Worm (Caenorhabditis elegans) whole organism, mixed stage, embryonic: Measurements from ENCODE around the gene ZC513.14.
A peak's percentile ranks its signal among the peaks of the same experiment; 100 is the strongest.

Experiments
- bed-3 ChIP-seq: fragments of 200-800 bp; sonication (Bioruptor generic); optimal IDR thresholded peaks from 3 replicates; lab custom pipeline; 2018; ENCODE audit warnings: mild to moderate bottlenecking, missing genetic modification characterization, moderate library complexity, missing compliant biosample characterization
- blmp-1 ChIP-seq: fragments of 150-350 bp; optimal IDR thresholded peaks from 2 replicates; lab custom pipeline; 2014; ENCODE audit warnings: missing biosample characterization, missing genetic modification characterization
- ceh-39 ChIP-seq: fragments of 150-350 bp; optimal IDR thresholded peaks from 2 replicates; lab custom pipeline; 2014; ENCODE audit warnings: missing biosample characterization, missing genetic modification characterization
- ceh-43 ChIP-seq: fragments of 200-800 bp; sonication (Bioruptor generic); optimal IDR thresholded peaks from 2 replicates; lab custom pipeline; 2018; ENCODE audit warnings: mild to moderate bottlenecking, missing genetic modification characterization, moderate library complexity, missing compliant biosample characterization
- ceh-83 ChIP-seq: fragments of 200-800 bp; sonication (Bioruptor generic); optimal IDR thresholded peaks from 2 replicates; lab custom pipeline; 2018; ENCODE audit warnings: mild to moderate bottlenecking, missing genetic modification characterization, missing compliant biosample characterization
- ces-1 ChIP-seq: fragments of 150-350 bp; optimal IDR thresholded peaks from 2 replicates; lab custom pipeline; 2014; ENCODE audit warnings: missing biosample characterization, missing genetic modification reagents, missing genetic modification characterization
- cnd-1 ChIP-seq: fragments of 200-800 bp; sonication (Bioruptor generic); optimal IDR thresholded peaks from 2 replicates; lab custom pipeline; 2018; ENCODE audit warnings: mild to moderate bottlenecking, missing genetic modification characterization, missing compliant biosample characterization
- drap-1 ChIP-seq: fragments of 200-800 bp; sonication (Bioruptor generic); optimal IDR thresholded peaks from 3 replicates; lab custom pipeline; 2018; ENCODE audit warnings: mild to moderate bottlenecking, missing genetic modification characterization, missing compliant biosample characterization
- elt-1 ChIP-seq: sonication (generic microtip); optimal IDR thresholded peaks from 2 replicates; lab custom pipeline; 2017; ENCODE audit warnings: missing genetic modification characterization, mild to moderate bottlenecking, missing compliant biosample characterization, antibody characterized with exemption, moderate library complexity, borderline replicate concordance; ENCODE audit not compliant: insufficient read depth
- elt-3 ChIP-seq: fragments of 150-350 bp; optimal IDR thresholded peaks from 2 replicates; lab custom pipeline; 2014; ENCODE audit warnings: missing biosample characterization, missing genetic modification characterization
- flh-1 ChIP-seq: fragments of 200-800 bp; sonication (Bioruptor generic); optimal IDR thresholded peaks from 2 replicates; lab custom pipeline; 2018; ENCODE audit warnings: mild to moderate bottlenecking, missing genetic modification characterization, moderate library complexity, missing compliant biosample characterization
- ham-2 ChIP-seq: fragments of 200-800 bp; sonication (Bioruptor generic); optimal IDR thresholded peaks from 2 replicates; lab custom pipeline; 2018; ENCODE audit warnings: mild to moderate bottlenecking, missing genetic modification characterization, missing compliant biosample characterization
- lin-13 ChIP-seq: fragments of 150-350 bp; optimal IDR thresholded peaks from 2 replicates; lab custom pipeline; 2014; ENCODE audit warnings: missing biosample characterization, missing genetic modification characterization
- lin-32 ChIP-seq: fragments of 200-800 bp; sonication (Bioruptor generic); optimal IDR thresholded peaks from 2 replicates; lab custom pipeline; 2018; ENCODE audit warnings: mild to moderate bottlenecking, missing genetic modification characterization, missing compliant biosample characterization
- lsy-2 ChIP-seq: fragments of 150-350 bp; optimal IDR thresholded peaks from 2 replicates; lab custom pipeline; 2014; ENCODE audit warnings: missing biosample characterization, missing genetic modification characterization
- mab-5 ChIP-seq: fragments of 150-350 bp; optimal IDR thresholded peaks from 2 replicates; lab custom pipeline; 2014; ENCODE audit warnings: missing biosample characterization, missing genetic modification characterization
- mep-1 ChIP-seq: fragments of 150-350 bp; optimal IDR thresholded peaks from 2 replicates; lab custom pipeline; 2017; ENCODE audit warnings: missing biosample characterization, missing genetic modification reagents, missing genetic modification characterization, inconsistent platforms
- mls-2 ChIP-seq: sonication (generic microtip); optimal IDR thresholded peaks from 2 replicates; lab custom pipeline; 2016; ENCODE audit warnings: mild to moderate bottlenecking, missing genetic modification characterization, moderate library complexity, missing compliant biosample characterization
- nhr-12 ChIP-seq: fragments of 150-350 bp; optimal IDR thresholded peaks from 2 replicates; lab custom pipeline; 2014; ENCODE audit warnings: missing biosample characterization, missing genetic modification characterization
- nhr-28 ChIP-seq: fragments of 150-350 bp; optimal IDR thresholded peaks from 2 replicates; lab custom pipeline; 2014; ENCODE audit warnings: missing biosample characterization, missing genetic modification characterization
- nhr-76 ChIP-seq: sonication (generic microtip); optimal IDR thresholded peaks from 2 replicates; lab custom pipeline; 2017; ENCODE audit warnings: missing biosample characterization, missing genetic modification characterization
- pha-4 ChIP-seq: fragments of 150-350 bp; optimal IDR thresholded peaks from 2 replicates; lab custom pipeline; 2018; ENCODE audit warnings: missing biosample characterization, missing genetic modification reagents, missing genetic modification characterization
- sem-2 ChIP-seq: fragments of 200-800 bp; sonication (Bioruptor generic); optimal IDR thresholded peaks from 2 replicates; lab custom pipeline; 2018; ENCODE audit warnings: mild to moderate bottlenecking, missing genetic modification characterization, missing compliant biosample characterization
- snpc-4 ChIP-seq: fragments of 150-350 bp; optimal IDR thresholded peaks from 2 replicates; lab custom pipeline; 2014; ENCODE audit warnings: missing biosample characterization, missing genetic modification characterization
- sptf-1 ChIP-seq: sonication (generic microtip); optimal IDR thresholded peaks from 2 replicates; lab custom pipeline; 2017; ENCODE audit warnings: mild to moderate bottlenecking, missing genetic modification characterization, moderate library complexity, missing compliant biosample characterization
- tbx-8 ChIP-seq: fragments of 200-800 bp; sonication (Bioruptor generic); optimal IDR thresholded peaks from 2 replicates; lab custom pipeline; 2018; ENCODE audit warnings: mild to moderate bottlenecking, missing genetic modification characterization, moderate library complexity, missing compliant biosample characterization
- unc-120 ChIP-seq: sonication (generic microtip); optimal IDR thresholded peaks from 2 replicates; lab custom pipeline; 2017; ENCODE audit warnings: missing genetic modification characterization, missing compliant biosample characterization; ENCODE audit not compliant: poor library complexity, severe bottlenecking
- unc-39 ChIP-seq: fragments of 150-350 bp; optimal IDR thresholded peaks from 2 replicates; lab custom pipeline; 2014; ENCODE audit warnings: missing biosample characterization, missing genetic modification characterization
- ztf-11 ChIP-seq: fragments of 150-350 bp; optimal IDR thresholded peaks from 2 replicates; lab custom pipeline; 2014; ENCODE audit warnings: missing biosample characterization, missing genetic modification characterization

Gene ZC513.14

DNA sequence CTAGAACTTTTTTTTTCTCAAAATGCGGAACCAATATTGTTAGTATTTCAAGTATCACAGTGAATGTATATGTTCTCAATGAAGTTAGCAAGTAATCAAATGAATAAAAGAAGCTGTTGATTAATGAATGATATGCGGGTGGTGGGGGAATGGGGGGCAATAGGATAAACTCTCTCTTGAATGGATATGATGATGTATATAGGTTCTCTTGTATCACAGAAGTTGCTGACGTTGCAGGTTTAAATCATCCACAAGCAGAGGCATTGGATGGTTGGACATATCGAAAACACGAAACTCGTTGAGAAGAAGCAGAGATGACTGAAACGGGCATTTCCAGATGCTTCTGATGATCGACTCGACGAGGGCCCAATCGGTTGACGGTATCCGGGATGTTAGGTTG, 3.8 kb upstream of the ZC513.14 start:
- TF ChIP-seq nhr-12 (tag; lab: Kevin White, UChicago) (no peak), cnd-1 (tag; lab: Kevin White, UChicago) (no peak)

DNA sequence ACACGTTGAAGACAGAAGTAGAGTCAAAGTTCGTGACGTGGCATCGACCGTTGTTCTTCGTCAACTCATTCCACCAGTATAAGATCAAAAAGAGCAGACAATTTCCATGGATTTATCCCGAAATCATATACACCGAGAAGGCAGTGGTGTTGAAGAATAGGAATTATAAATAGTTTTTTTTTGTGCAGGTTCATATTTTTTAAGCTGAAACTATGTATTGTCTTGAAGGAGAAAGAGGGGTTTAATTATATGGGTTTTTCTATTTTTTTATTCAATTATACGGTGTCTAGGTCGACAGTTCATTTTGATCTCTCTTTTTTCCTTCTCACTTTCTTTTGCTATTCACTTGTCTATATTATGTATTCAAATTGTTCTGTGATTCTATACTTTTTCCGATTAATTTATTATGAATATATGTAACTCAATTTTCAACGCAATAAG, 3.3 kb upstream of the ZC513.14 start:
- TF ChIP-seq sptf-1 (tag; lab: Kevin White, UChicago) (peak; percentile 14), nhr-76 (tag; lab: Kevin White, UChicago) (no peak)
- TF ChIP-seq, all 35 proteins: peak for 1

DNA sequence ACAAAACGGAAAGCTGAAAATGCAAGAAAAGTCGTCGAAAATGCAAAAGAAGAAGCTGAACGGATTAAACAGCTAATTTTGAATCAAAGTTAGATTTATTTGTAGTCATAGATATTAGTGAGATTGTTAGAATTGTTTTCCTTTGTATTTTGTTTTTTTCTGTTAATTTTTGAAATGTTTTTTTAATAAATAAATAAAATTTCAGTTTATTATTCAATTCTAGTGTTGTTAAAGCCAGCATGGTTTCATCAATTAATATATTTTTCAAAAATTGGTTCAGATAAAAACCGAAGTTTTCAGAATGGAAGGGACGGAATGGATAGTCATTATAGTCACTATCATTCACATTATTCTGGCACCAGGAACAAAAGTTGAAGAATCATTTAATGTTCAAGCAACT, 1.0 kb downstream of the ZC513.14 start, which contains the start of gene algn-12:
TSS of gene algn-12 (plus strand) at position 301 of the 400 bp plus-strand sequence.
- TF ChIP-seq elt-1 (tag; lab: Kevin White, UChicago) (no peak), unc-39 (tag; lab: Kevin White, UChicago) (no peak), bed-3 (GFP tag; lab: Kevin White, UChicago) (no peak), cnd-1 (tag; lab: Kevin White, UChicago) (no peak), blmp-1 (tag; lab: Kevin White, UChicago) (no peak), drap-1 (GFP tag; lab: Kevin White, UChicago) (no peak), ztf-11 (tag; lab: Kevin White, UChicago) (no peak), ces-1 (no peak), sptf-1 (tag; lab: Kevin White, UChicago) (no peak), pha-4 (no peak), nhr-28 (tag; lab: Kevin White, UChicago) (no peak), ham-2 (GFP tag; lab: Kevin White, UChicago) (no peak), sem-2 (GFP tag; lab: Kevin White, UChicago) (no peak), unc-120 (tag; lab: Kevin White, UChicago) (no peak), nhr-12 (tag; lab: Kevin White, UChicago) (no peak), elt-3 (tag; lab: Kevin White, UChicago) (no peak)

DNA sequence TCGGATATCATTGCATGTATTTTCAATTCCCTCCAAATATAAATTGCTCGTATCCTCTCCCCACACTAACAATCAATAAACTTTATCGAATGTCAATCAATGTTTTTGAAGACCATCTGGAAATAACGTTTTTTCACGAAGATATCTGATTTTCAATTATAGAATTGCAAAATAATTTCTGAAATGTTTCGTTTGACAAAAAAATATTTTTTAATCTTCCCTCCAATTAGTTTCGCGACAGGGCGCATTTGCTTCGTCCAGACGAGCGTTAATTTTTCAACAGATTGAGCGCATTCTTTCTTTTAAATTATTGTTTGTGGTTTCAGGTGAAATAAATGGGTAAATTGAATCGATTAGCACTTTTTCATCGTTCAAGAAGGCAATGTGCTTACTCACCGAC, 4.7 kb downstream of the ZC513.14 start, which contains the start of gene vars-1:
TSS of gene vars-1 (plus strand) at position 291 of the 400 bp plus-strand sequence.
- TF ChIP-seq pha-4 (no peak), mep-1 (tag; lab: Kevin White, UChicago) (peak; percentile 54), tbx-8 (GFP tag; lab: Kevin White, UChicago) (no peak), lsy-2 (tag; lab: Kevin White, UChicago) (peak; percentile 47), flh-1 (GFP tag; lab: Kevin White, UChicago) (no peak), blmp-1 (tag; lab: Kevin White, UChicago) (no peak), ces-1 (peak; percentile 49)

DNA sequence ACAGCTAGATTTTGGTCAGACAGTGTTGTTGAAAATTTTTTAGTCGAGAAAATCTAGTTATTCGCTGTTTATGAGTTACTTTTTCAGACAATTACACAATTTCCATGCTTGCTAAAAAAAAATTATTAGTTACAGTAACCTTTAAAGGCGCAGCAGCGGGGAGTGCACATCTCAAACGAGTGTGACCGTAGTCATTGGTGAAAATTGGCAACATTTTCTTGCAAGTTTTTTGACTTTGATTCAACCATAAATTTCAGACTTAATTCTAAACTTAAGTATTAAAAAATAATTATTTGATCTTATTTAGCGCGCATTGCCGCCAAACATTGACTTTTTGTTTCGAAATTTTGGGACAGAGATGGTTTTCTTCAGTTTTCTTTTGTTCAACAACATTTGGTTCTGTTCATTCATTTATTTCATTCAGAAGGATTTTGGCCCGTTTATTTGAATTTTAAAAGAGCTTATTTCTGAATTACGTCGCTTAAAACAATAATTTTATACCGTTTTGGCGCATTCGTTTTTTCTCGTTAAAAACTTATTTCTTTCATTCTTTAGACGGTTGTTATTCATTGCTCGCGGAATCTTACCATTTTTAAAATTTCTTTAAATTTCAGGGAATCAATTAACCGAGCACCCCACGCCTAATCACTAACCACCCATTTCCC, 6.9 kb downstream of the ZC513.14 start, which contains the start of gene oma-2:
TSS of gene oma-2 (plus strand) at position 615 of the 665 bp plus-strand sequence.
- TF ChIP-seq bed-3 (GFP tag; lab: Kevin White, UChicago) (no peak), ham-2 (GFP tag; lab: Kevin White, UChicago) (no peak), unc-39 (tag; lab: Kevin White, UChicago) (no peak), elt-3 (tag; lab: Kevin White, UChicago) (no peak), mls-2 (no peak), pha-4 (no peak)
- TF ChIP-seq, all 35 proteins: peak for 0

DNA sequence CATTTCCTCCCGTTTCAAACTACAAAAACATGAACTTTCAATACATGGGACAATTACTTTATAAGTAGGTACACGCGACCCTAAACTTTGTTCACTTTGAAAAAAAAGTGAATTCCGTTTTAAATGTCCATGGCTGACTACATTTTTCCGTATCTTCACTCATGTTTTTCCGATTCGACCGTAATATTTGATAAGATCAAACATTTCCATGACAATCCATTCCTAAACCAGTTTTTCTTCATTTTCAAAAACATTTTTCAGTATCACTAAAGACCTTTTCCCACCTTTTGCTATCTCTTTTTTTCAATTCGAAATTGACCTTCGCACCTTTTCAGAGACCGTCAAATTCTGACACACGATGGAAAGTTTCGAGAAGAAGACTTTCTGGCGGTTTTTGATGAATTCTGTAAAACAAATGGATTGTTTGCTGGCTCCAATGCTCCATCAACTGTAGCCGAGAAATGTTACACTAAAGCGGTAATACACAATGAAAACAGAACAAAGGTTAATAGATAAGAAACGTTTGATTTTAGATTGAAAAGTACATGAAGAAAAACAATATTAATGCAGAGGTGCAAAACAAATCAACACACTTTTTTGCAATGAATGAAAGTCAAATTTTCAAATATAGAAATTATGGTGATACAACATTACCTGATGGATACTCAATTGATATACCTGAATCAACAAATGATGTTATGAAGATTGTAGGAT, 8.3 kb downstream of the ZC513.14 start:
- no peak for TF ChIP-seq ceh-39 (tag; lab: Kevin White, UChicago)
- TF ChIP-seq elt-3 (tag; lab: Kevin White, UChicago): no peak
- TF ChIP-seq lin-13 (tag; lab: Kevin White, UChicago): no peak
- no peak for TF ChIP-seq lin-32 (GFP tag; lab: Kevin White, UChicago)
- TF ChIP-seq nhr-12 (tag; lab: Kevin White, UChicago): no peak
- TF ChIP-seq nhr-76 (tag; lab: Kevin White, UChicago): no peak
- TF ChIP-seq cnd-1 (tag; lab: Kevin White, UChicago): no peak
- TF ChIP-seq snpc-4: no peak
- TF ChIP-seq ceh-43 (GFP tag; lab: Kevin White, UChicago): no peak
- TF ChIP-seq pha-4: no peak
- no peak for TF ChIP-seq ces-1
- TF ChIP-seq sem-2 (GFP tag; lab: Kevin White, UChicago): no peak
- TF ChIP-seq mls-2: no peak
- no peak for TF ChIP-seq mep-1 (tag; lab: Kevin White, UChicago)
- no peak for TF ChIP-seq mab-5 (tag; lab: Kevin White, UChicago)
- TF ChIP-seq lsy-2 (tag; lab: Kevin White, UChicago): no peak
- no peak for TF ChIP-seq ceh-83 (GFP tag; lab: Kevin White, UChicago)
- TF ChIP-seq sptf-1 (tag; lab: Kevin White, UChicago): no peak
- no peak for TF ChIP-seq nhr-28 (tag; lab: Kevin White, UChicago)
